Fruit fly (Drosophila melanogaster) whole organism, embryonic: ENCODE results near the gene CG4297.

Source experiments
- Abd-B ChIP-seq: fragments of 200-800 bp; sonication (Bioruptor generic); optimal IDR thresholded peaks from 2 replicates; lab custom pipeline; 2018; ENCODE audit warnings: missing biosample characterization, mild to moderate bottlenecking, missing genetic modification characterization, moderate library complexity
- Aef1 ChIP-seq: fragments of 200-800 bp; sonication (Bioruptor generic); IDR thresholded peaks from 3 replicates; pipeline ENCODE4 v1.3.6; 2022; ENCODE audit warnings: missing biosample characterization, missing genetic modification characterization
- Antp ChIP-seq: fragments of 200-800 bp; sonication (Bioruptor generic); optimal IDR thresholded peaks from 3 replicates; lab custom pipeline; 2016; ENCODE audit warnings: missing biosample characterization, missing genetic modification characterization
- CG14667 ChIP-seq: fragments of 200-800 bp; sonication (Bioruptor generic); IDR thresholded peaks from 2 replicates; pipeline ENCODE4 v1.3.6; 2022; ENCODE audit warnings: missing biosample characterization, missing genetic modification characterization
- CG1529 ChIP-seq: fragments of 200-800 bp; sonication (Bioruptor generic); optimal IDR thresholded peaks from 3 replicates; lab custom pipeline; 2018; ENCODE audit warnings: missing biosample characterization, missing genetic modification characterization
- CG1603 ChIP-seq: fragments of 200-800 bp; sonication (Bioruptor generic); optimal IDR thresholded peaks from 2 replicates; lab custom pipeline; 2019; ENCODE audit warnings: missing biosample characterization, mild to moderate bottlenecking, missing genetic modification characterization, moderate library complexity
- CG2116 ChIP-seq: fragments of 200-800 bp; sonication (Bioruptor generic); optimal IDR thresholded peaks from 3 replicates; lab custom pipeline; 2018; ENCODE audit warnings: missing biosample characterization, mild to moderate bottlenecking, missing genetic modification characterization
- CG30403 ChIP-seq: fragments of 200-800 bp; sonication (Bioruptor generic); optimal IDR thresholded peaks from 3 replicates; lab custom pipeline; 2016; ENCODE audit warnings: missing biosample characterization, missing genetic modification characterization
- CG33213 ChIP-seq: fragments of 200-800 bp; sonication (Bioruptor generic); optimal IDR thresholded peaks from 3 replicates; lab custom pipeline; 2016; ENCODE audit warnings: missing biosample characterization, missing genetic modification characterization
- CG3838 ChIP-seq: fragments of 200-800 bp; sonication (Bioruptor generic); optimal IDR thresholded peaks from 3 replicates; lab custom pipeline; 2016; ENCODE audit warnings: missing biosample characterization, missing genetic modification characterization
- CG6791 ChIP-seq: fragments of 200-800 bp; sonication (Bioruptor generic); IDR thresholded peaks from 3 replicates; pipeline ENCODE4 v1.3.6; 2022; ENCODE audit warnings: missing biosample characterization, missing genetic modification characterization; ENCODE audit not compliant: partially characterized antibody
- CG8359 ChIP-seq: fragments of 200-800 bp; sonication (Bioruptor generic); optimal IDR thresholded peaks from 2 replicates; lab custom pipeline; 2017; ENCODE audit warnings: missing biosample characterization, mild to moderate bottlenecking, missing genetic modification characterization, borderline replicate concordance
- CG8924 ChIP-seq: fragments of 200-800 bp; optimal IDR thresholded peaks from 3 replicates; lab custom pipeline; 2019; ENCODE audit warnings: missing biosample characterization, mild to moderate bottlenecking, missing genetic modification characterization, moderate library complexity
- D ChIP-seq, 2 experiments: fragments of 200-800 bp in 1 of 2; fragments of >200 bp in 1 of 2; sonication (Bioruptor generic) in 1 of 2; optimal IDR thresholded peaks; 2 replicates in 1 of 2; 3 replicates in 1 of 2; lab custom pipeline; 2017; ENCODE audit warnings: mild to moderate bottlenecking in 1 of 2, missing biosample characterization in 1 of 2, missing genetic modification characterization in 1 of 2, missing genetic modification reagents in 1 of 2
- Doc3 ChIP-seq: fragments of 200-800 bp; sonication (Bioruptor generic); IDR thresholded peaks from 3 replicates; pipeline ENCODE4 v1.3.6; 2022; ENCODE audit warnings: missing biosample characterization, missing genetic modification characterization; ENCODE audit not compliant: partially characterized antibody
- ERR ChIP-seq: fragments of 200-800 bp; sonication (Bioruptor generic); optimal IDR thresholded peaks from 2 replicates; lab custom pipeline; 2016; ENCODE audit warnings: missing biosample characterization, missing genetic modification characterization
- Eip74EF ChIP-seq, 2 experiments: fragments of 200-800 bp in 1 of 2; fragments of >200 bp in 1 of 2; sonication (Bioruptor generic) in 1 of 2; optimal IDR thresholded peaks; 2 replicates each; lab custom pipeline; 2017 to 2019; ENCODE audit warnings: missing biosample characterization in 2 of 2, missing genetic modification characterization in 2 of 2, mild to moderate bottlenecking in 1 of 2, moderate library complexity in 1 of 2
- Ets65A ChIP-seq: fragments of 200-800 bp; sonication (Bioruptor generic); peaks from one replicate; lab custom pipeline; 2016; ENCODE audit warnings: missing biosample characterization, missing genetic modification characterization
- HmgZ ChIP-seq: fragments of 200-800 bp; sonication (Bioruptor generic); optimal IDR thresholded peaks from 2 replicates; lab custom pipeline; 2018; ENCODE audit warnings: missing biosample characterization, mild to moderate bottlenecking, missing genetic modification characterization
- Hsf ChIP-seq: fragments of 200-800 bp; sonication (Bioruptor generic); optimal IDR thresholded peaks from 3 replicates; lab custom pipeline; 2016; ENCODE audit warnings: missing biosample characterization, missing genetic modification characterization
- Lpt ChIP-seq: fragments of >200 bp; optimal IDR thresholded peaks from 2 replicates; lab custom pipeline; 2018; ENCODE audit warnings: missing biosample characterization, missing genetic modification characterization
- MTF-1 ChIP-seq: fragments of 200-800 bp; sonication (Bioruptor generic); optimal IDR thresholded peaks from 2 replicates; lab custom pipeline; 2018; ENCODE audit warnings: missing biosample characterization, mild to moderate bottlenecking, missing genetic modification characterization, borderline replicate concordance
- Ravus ChIP-seq: fragments of 200-800 bp; sonication (Bioruptor generic); IDR thresholded peaks from 2 replicates; pipeline ENCODE4 v1.3.6; 2022; ENCODE audit warnings: missing biosample characterization, missing genetic modification characterization
- Scr ChIP-seq: fragments of 200-800 bp; sonication (Bioruptor generic); IDR thresholded peaks from 2 replicates; pipeline ENCODE4 v1.3.6; 2022; ENCODE audit warnings: missing biosample characterization, missing genetic modification characterization; ENCODE audit not compliant: partially characterized antibody
- YL-1 ChIP-seq: fragments of 200-800 bp; sonication (Bioruptor generic); optimal IDR thresholded peaks from 3 replicates; lab custom pipeline; 2017; ENCODE audit warnings: missing biosample characterization, mild to moderate bottlenecking, missing genetic modification characterization
- amos ChIP-seq: fragments of 200-800 bp; sonication (Bioruptor generic); IDR thresholded peaks from 2 replicates; pipeline ENCODE4 v1.3.6; 2022; ENCODE audit warnings: missing biosample characterization, missing genetic modification characterization; ENCODE audit not compliant: partially characterized antibody
- az2 ChIP-seq: fragments of 200-800 bp; sonication (Bioruptor generic); optimal IDR thresholded peaks from 3 replicates; lab custom pipeline; 2016; ENCODE audit warnings: missing biosample characterization, missing genetic modification characterization
- bbx ChIP-seq: fragments of 200-800 bp; sonication (Bioruptor generic); IDR thresholded peaks from 2 replicates; pipeline ENCODE4 v1.3.6; 2022; ENCODE audit warnings: missing biosample characterization, missing genetic modification characterization; ENCODE audit not compliant: partially characterized antibody
- bigmax ChIP-seq: fragments of 200-800 bp; sonication (Bioruptor generic); optimal IDR thresholded peaks from 2 replicates; lab custom pipeline; 2018; ENCODE audit warnings: missing biosample characterization, mild to moderate bottlenecking, missing genetic modification characterization
- bowl ChIP-seq: fragments of 200-800 bp; sonication (Bioruptor generic); IDR thresholded peaks from 2 replicates; pipeline ENCODE4 v1.3.6; 2022; ENCODE audit warnings: missing biosample characterization, missing genetic modification characterization
- btn ChIP-seq: fragments of 200-800 bp; sonication (Bioruptor generic); optimal IDR thresholded peaks from 2 replicates; lab custom pipeline; 2016; ENCODE audit warnings: missing biosample characterization, missing genetic modification characterization
- crol ChIP-seq: fragments of 200-800 bp; sonication (Bioruptor generic); IDR thresholded peaks from 2 replicates; pipeline ENCODE4 v1.3.6; 2022; ENCODE audit warnings: missing biosample characterization, missing genetic modification characterization
- da ChIP-seq: fragments of 200-800 bp; sonication (Bioruptor generic); optimal IDR thresholded peaks from 2 replicates; lab custom pipeline; 2016; ENCODE audit warnings: missing biosample characterization, missing genetic modification characterization
- dmrt99B ChIP-seq: fragments of 200-800 bp; sonication (Bioruptor generic); optimal IDR thresholded peaks from 2 replicates; lab custom pipeline; 2018; ENCODE audit warnings: missing biosample characterization, mild to moderate bottlenecking, missing genetic modification characterization, moderate library complexity
- emc ChIP-seq: fragments of 200-800 bp; sonication (Bioruptor generic); optimal IDR thresholded peaks from 2 replicates; lab custom pipeline; 2016; ENCODE audit warnings: missing biosample characterization, missing genetic modification characterization
- ems ChIP-seq: fragments of 200-800 bp; sonication (Bioruptor generic); optimal IDR thresholded peaks from 3 replicates; lab custom pipeline; 2016; ENCODE audit warnings: missing biosample characterization, missing genetic modification characterization
- gce ChIP-seq: fragments of 200-800 bp; sonication (Bioruptor generic); IDR thresholded peaks from 3 replicates; pipeline ENCODE4 v1.3.6; 2022; ENCODE audit warnings: missing biosample characterization, missing genetic modification characterization
- gsb ChIP-seq: fragments of 200-800 bp; sonication (Bioruptor generic); IDR thresholded peaks from 2 replicates; pipeline ENCODE4 v1.3.6; 2022; ENCODE audit warnings: missing biosample characterization, missing genetic modification characterization
- h ChIP-seq: fragments of >200 bp; optimal IDR thresholded peaks from 2 replicates; lab custom pipeline; 2017
- klu ChIP-seq: fragments of 200-800 bp; sonication (Bioruptor generic); IDR thresholded peaks from 2 replicates; pipeline ENCODE4 v1.3.6; 2022; ENCODE audit warnings: missing biosample characterization, missing genetic modification characterization
- lola ChIP-seq, 3 experiments: fragments of >200 bp in 2 of 3; fragments of 200-800 bp in 1 of 3; sonication (Bioruptor generic) in 1 of 3; optimal IDR thresholded peaks; 2 replicates each; lab custom pipeline; 2017 to 2019; ENCODE audit warnings: missing biosample characterization in 3 of 3, missing genetic modification characterization in 3 of 3, mild to moderate bottlenecking in 1 of 3, moderate library complexity in 1 of 3
- luna ChIP-seq: fragments of 200-800 bp; sonication (Bioruptor generic); optimal IDR thresholded peaks from 2 replicates; lab custom pipeline; 2016; ENCODE audit warnings: missing biosample characterization, missing genetic modification characterization
- oc ChIP-seq: fragments of 200-800 bp; sonication (Bioruptor generic); optimal IDR thresholded peaks from 2 replicates; lab custom pipeline; 2018; ENCODE audit warnings: missing biosample characterization, mild to moderate bottlenecking, missing genetic modification characterization, moderate library complexity
- onecut ChIP-seq: fragments of 200-800 bp; sonication (Bioruptor generic); IDR thresholded peaks from 2 replicates; pipeline ENCODE4 v1.3.6; 2022; ENCODE audit warnings: missing biosample characterization, missing genetic modification characterization
- pho ChIP-seq: fragments of 200-800 bp; sonication (Bioruptor generic); optimal IDR thresholded peaks from 2 replicates; lab custom pipeline; 2016; ENCODE audit warnings: missing biosample characterization, missing genetic modification characterization
- pzg ChIP-seq: fragments of 200-800 bp; sonication (Bioruptor generic); optimal IDR thresholded peaks from 3 replicates; lab custom pipeline; 2018; ENCODE audit warnings: missing biosample characterization, mild to moderate bottlenecking, missing genetic modification characterization, moderate library complexity
- ssp ChIP-seq: fragments of 200-800 bp; sonication (Bioruptor generic); IDR thresholded peaks from 2 replicates; pipeline ENCODE4 v1.3.6; 2022; ENCODE audit warnings: missing biosample characterization, missing genetic modification characterization
- stc ChIP-seq: fragments of 200-800 bp; sonication (Bioruptor generic); IDR thresholded peaks from 2 replicates; pipeline ENCODE4 v1.3.6; 2022; ENCODE audit warnings: missing biosample characterization, missing genetic modification characterization
- unc-4 ChIP-seq: fragments of 200-800 bp; sonication (Bioruptor generic); IDR thresholded peaks from 2 replicates; pipeline ENCODE4 v1.3.6; 2022; ENCODE audit warnings: missing biosample characterization, missing genetic modification characterization; ENCODE audit not compliant: partially characterized antibody

Gene CG4297

dm6 chr2L:421119-421821 lies 50.7 kb downstream of the CG4297 start, which contains the start of the genes CG11885 and CG13692 (continued):
- TF ChIP-seq gce (GFP tag; lab: Robert Waterston, UW), result no peak
- peak; percentile 10 for TF ChIP-seq pho (GFP tag; lab: Kevin White, UChicago)
- peak; percentile 99 for TF ChIP-seq Doc3
- peak; percentile 33 for TF ChIP-seq CG30403 (GFP tag; lab: Kevin White, UChicago)
- no peak for TF ChIP-seq Eip74EF (GFP tag; optimal IDR thresholded peaks at IDR 0.05; lab: Kevin White, UChicago)
- TF ChIP-seq D (optimal IDR thresholded peaks at IDR 0.05; lab: Kevin White, UChicago), result peak; percentile 76
- TF ChIP-seq D (GFP tag; optimal IDR thresholded peaks at IDR 0.05; lab: Kevin White, UChicago), result no peak
- TF ChIP-seq Antp (GFP tag; lab: Kevin White, UChicago), result peak; percentile 26
- TF ChIP-seq gsb (GFP tag; lab: Robert Waterston, UW), result no peak
- no peak for TF ChIP-seq da
- TF ChIP-seq ssp (GFP tag; lab: Robert Waterston, UW), result peak; percentile 44
- peak; percentile 65 for TF ChIP-seq Abd-B (GFP tag; lab: Kevin White, UChicago)
- no peak for TF ChIP-seq h
- peak; percentile 71 for TF ChIP-seq CG8924 (tag; lab: Kevin White, UChicago)
- TF ChIP-seq luna (GFP tag; lab: Kevin White, UChicago), result no peak
- TF ChIP-seq Lpt (GFP tag; lab: Kevin White, UChicago), result no peak
- peak; percentile 83 for TF ChIP-seq HmgZ
- TF ChIP-seq dmrt99B (tag; lab: Kevin White, UChicago), result peak; percentile 11
- no peak for TF ChIP-seq Aef1 (GFP tag; lab: Robert Waterston, UW)
- TF ChIP-seq oc (tag; lab: Kevin White, UChicago), result peak; percentile 13
- no peak for TF ChIP-seq btn (GFP tag; lab: Kevin White, UChicago)
- TF ChIP-seq Ets65A, result peak; percentile 96
- peak; percentile 8 for TF ChIP-seq Hsf (GFP tag; lab: Kevin White, UChicago)
- TF ChIP-seq CG14667, result no peak
- no peak for TF ChIP-seq ERR (GFP tag; lab: Kevin White, UChicago)
- peak; percentile 90 for TF ChIP-seq CG1603 (tag; lab: Kevin White, UChicago)
- TF ChIP-seq MTF-1 (GFP tag; lab: Kevin White, UChicago), result peak; percentile 24
- TF ChIP-seq az2, result peak; percentile 21
- TF ChIP-seq amos (GFP tag; lab: Robert Waterston, UW), result peak; percentile 99
- TF ChIP-seq CG6791 (GFP tag; lab: Robert Waterston, UW), result peak; percentile 98
- TF ChIP-seq unc-4 (GFP tag; lab: Robert Waterston, UW), result peak; percentile 99
- TF ChIP-seq lola (GFP tag; optimal IDR thresholded peaks at IDR 0.05; lab: Kevin White, UChicago), result peak in 1 of 3 experiments; percentile 2
- TF ChIP-seq stc, result no peak
- TF ChIP-seq CG3838 (GFP tag; lab: Kevin White, UChicago), result no peak
- no peak for TF ChIP-seq CG8359
- TF ChIP-seq crol (GFP tag; lab: Robert Waterston, UW), result no peak
- TF ChIP-seq klu (GFP tag; lab: Robert Waterston, UW), result no peak
- TF ChIP-seq onecut, result peak; percentile 68
- TF ChIP-seq Ravus (GFP tag; lab: Robert Waterston, UW), result no peak
- peak; percentile 99 for TF ChIP-seq bbx (GFP tag; lab: Robert Waterston, UW)
- TF ChIP-seq bowl (GFP tag; lab: Robert Waterston, UW), result no peak
- peak; percentile 82 for TF ChIP-seq YL-1 (GFP tag; lab: Kevin White, UChicago)
- no peak for TF ChIP-seq ems
- TF ChIP-seq pzg, result peak; percentile 98
- peak; percentile 31 for TF ChIP-seq bigmax (GFP tag; lab: Kevin White, UChicago)
- TF ChIP-seq CG1529 (GFP tag; lab: Kevin White, UChicago), result no peak
- TF ChIP-seq CG2116, result peak; percentile 94
- TF ChIP-seq emc, result no peak
- TF ChIP-seq CG33213 (GFP tag; lab: Kevin White, UChicago), result peak; percentile 53
- TF ChIP-seq Scr (GFP tag; lab: Robert Waterston, UW), result peak; percentile 97
